Worm (Caenorhabditis elegans): ENCODE results near the gene K06H7.1.

DNA sequence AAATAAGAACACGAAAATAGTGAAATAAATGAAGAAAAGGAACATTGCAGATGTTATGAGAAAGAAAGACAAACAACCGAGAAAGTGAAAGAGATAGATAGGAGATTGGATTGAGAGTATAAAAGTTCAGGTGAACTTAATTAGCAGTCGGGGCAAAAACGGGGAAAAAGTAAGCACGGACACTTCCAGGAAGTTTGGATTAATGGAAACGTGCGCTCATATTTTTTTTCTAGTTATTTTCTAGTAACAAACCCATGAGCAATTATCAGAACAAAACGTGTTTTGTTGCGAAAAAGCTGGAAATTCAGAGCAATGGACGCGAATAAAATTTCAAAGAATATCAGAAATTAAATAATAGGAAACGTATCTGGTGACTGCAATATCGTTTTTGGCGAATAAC is 22.8 kb downstream of the K06H7.1 start:
- no peak for TF ChIP-seq dpl-1 (GFP tag; optimal IDR thresholded peaks at IDR 0.05)
- no peak for TF ChIP-seq nhr-12 (tag; optimal IDR thresholded peaks at IDR 0.05)
- peak; percentile 23 for TF ChIP-seq ztf-4 (tag; optimal IDR thresholded peaks at IDR 0.05)
- TF ChIP-seq hlh-4 (tag; optimal IDR thresholded peaks at IDR 0.05) = peak; percentile 21
- no peak for TF ChIP-seq unc-62 (GFP tag; optimal IDR thresholded peaks at IDR 0.05)
- TF ChIP-seq dsc-1 (tag; optimal IDR thresholded peaks at IDR 0.05) = peak; percentile 75
- TF ChIP-seq ces-1 (GFP tag; optimal IDR thresholded peaks at IDR 0.05) = no peak
- TF ChIP-seq alr-1 (tag; optimal IDR thresholded peaks at IDR 0.05; ENCODE audit: borderline replicate concordance) = no peak
- no peak for TF ChIP-seq ceh-82 (tag; optimal IDR thresholded peaks at IDR 0.05)
- no peak for TF ChIP-seq rnt-1 (tag; optimal IDR thresholded peaks at IDR 0.05)
- TF ChIP-seq lir-3 (tag; optimal IDR thresholded peaks at IDR 0.05; ENCODE audit: poor library complexity) = no peak

All from whole organism, L1 larva.